Worm (Caenorhabditis elegans) whole organism, L3 larva: ENCODE results near the gene Y52E8A.6.

Source experiments
- ceh-28 ChIP-seq: fragments of 150-350 bp; optimal IDR thresholded peaks from 2 replicates; lab custom pipeline; 2014; ENCODE audit warnings: missing biosample characterization, missing genetic modification reagents, missing genetic modification characterization
- mdl-1 ChIP-seq: fragments of 150-350 bp; optimal IDR thresholded peaks from 2 replicates; lab custom pipeline; 2014; ENCODE audit warnings: missing biosample characterization, missing genetic modification characterization

- TF ChIP-seq mdl-1 (no peak), ceh-28 (no peak)
Measured at ce11 chrII:4337731-4338130, 18.0 kb upstream of the Y52E8A.6 start.
